Worm (Caenorhabditis elegans): Measurements from ENCODE around the gene F10G7.5.
A peak's percentile ranks its signal among the peaks of the same experiment; 100 is the strongest.

The F10G7.5 gene

DNA sequence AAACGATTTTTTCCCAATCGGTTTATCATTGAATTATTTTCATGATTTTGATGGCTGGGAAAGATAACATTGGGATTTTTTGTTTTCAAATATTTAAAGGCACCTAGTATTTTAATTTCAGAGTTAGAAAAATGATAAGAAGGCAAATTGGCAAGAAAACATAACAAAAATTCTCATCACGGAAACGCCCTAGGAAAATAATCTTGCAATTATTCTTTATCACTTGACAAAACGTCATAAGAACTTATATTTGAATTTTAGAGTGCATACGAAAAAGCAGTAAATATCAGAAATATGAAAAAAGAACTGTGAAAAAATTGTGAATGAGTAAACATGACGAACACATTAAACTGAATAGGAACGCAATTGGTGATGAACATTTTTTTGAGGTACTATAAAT is 35.8 kb upstream of the F10G7.5 start:
- TF ChIP-seq daf-16 (GFP tag; optimal IDR thresholded peaks at IDR 0.05) (no peak), daf-16 (tag; optimal IDR thresholded peaks at IDR 0.05) (peak; percentile 83), lin-39 (tag; optimal IDR thresholded peaks at IDR 0.05) (no peak)

DNA sequence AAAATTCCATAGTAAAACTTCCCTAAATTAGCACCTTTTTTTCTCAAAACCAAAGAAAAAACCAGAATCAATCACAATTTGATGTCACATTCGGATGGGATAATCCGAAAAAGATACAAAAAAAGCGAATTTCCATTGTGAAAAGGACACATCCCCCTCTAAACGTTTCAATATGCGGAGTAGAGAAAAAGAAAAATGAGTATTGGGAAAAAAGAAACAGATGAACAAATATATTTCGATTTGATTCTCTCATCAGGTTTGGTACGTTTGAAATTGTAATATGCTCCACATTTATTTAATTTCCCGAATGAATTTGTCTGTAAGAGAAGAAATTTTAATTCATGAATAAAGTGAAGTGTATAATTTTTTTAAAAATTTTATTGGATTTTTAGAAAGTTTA is 35.0 kb upstream of the F10G7.5 start:
- TF ChIP-seq lir-3 (tag; optimal IDR thresholded peaks at IDR 0.05) (no peak), unc-130 (GFP tag; optimal IDR thresholded peaks at IDR 0.05) (no peak), F49E8.2 (tag; optimal IDR thresholded peaks at IDR 0.05; ENCODE audit: borderline replicate concordance) (no peak), nhr-111 (GFP tag; optimal IDR thresholded peaks at IDR 0.05) (no peak), fos-1 (tag; optimal IDR thresholded peaks at IDR 0.05) (no peak)

DNA sequence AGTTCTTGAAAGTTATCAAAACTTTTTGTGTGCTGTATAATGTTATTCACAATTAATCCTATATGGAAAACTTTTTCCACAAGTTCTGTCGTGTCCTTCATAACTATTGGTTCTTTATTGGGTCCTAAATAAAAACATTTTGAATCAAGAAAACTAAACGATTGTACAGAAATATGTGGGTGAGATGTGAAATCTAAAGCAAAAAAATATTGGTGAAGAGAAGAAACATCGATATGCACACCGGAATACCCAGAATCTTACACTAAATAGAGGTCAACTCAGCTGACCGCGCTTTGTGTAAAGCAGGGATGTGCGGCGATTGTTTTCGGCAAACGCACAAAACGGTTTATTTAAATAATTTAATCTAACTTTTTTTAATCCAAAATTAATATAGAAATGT is 31.9 kb upstream of the F10G7.5 start, which contains the start of gene T05A7.13:
Gene T05A7.13 (minus strand): TSS at position 101 of the 400 bp plus-strand sequence.
- TF ChIP-seq aha-1 (tag) (no peak), zag-1 (tag; optimal IDR thresholded peaks at IDR 0.05) (no peak)

DNA sequence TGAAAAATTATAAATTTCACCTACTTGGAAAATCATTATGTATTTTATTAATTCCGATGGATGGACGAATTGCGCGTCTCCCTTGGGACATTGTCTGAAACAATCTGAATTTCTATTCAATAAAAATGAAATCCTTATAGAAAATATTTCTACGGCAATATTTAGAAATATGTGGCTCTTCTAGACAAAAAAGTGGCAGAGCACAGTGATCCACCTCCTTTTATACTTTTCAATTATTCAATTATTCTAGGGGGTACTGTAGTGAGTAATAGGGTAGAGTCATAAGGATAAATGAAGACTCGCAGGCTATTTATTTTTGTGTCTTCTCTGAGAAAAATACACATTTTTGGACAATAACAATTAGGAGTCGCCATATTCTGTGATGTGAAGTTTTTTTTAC is 30.0 kb upstream of the F10G7.5 start, which contains the start of gene T05A7.12:
Gene T05A7.12 (minus strand): TSS at position 101 of the 400 bp plus-strand sequence.
- TF ChIP-seq pha-4 (GFP tag; IDR thresholded peaks at IDR 0.05) (no peak), pha-4 (tag; optimal IDR thresholded peaks at IDR 0.05) (no peak)

DNA sequence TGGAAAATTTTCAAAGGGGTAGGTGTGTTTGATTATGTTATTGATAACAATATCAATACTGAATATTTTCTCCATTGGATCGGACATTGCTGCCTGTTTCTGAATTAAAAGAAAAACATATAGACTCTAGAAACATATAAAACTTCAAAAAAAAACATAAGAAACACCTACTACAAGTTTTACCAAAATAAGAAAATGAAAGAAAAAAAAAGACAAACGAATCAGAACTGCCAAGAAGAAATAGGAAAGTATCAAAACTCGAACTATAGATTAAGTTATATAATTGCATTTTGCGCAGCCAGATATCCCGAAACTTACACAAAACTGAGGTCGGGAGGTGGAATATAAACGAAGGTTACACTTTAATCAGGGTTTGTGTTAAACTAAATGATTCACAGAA is 27.9 kb upstream of the F10G7.5 start, which contains the start of gene T05A7.11:
Gene T05A7.11 (minus strand): TSS at position 101 of the 400 bp plus-strand sequence.
- TF ChIP-seq mdt-29 (GFP tag; IDR thresholded peaks at IDR 0.05) (no peak), ceh-44 (GFP tag; IDR thresholded peaks at IDR 0.05) (no peak), Y75B8A.6 (GFP tag; IDR thresholded peaks at IDR 0.05) (no peak)

DNA sequence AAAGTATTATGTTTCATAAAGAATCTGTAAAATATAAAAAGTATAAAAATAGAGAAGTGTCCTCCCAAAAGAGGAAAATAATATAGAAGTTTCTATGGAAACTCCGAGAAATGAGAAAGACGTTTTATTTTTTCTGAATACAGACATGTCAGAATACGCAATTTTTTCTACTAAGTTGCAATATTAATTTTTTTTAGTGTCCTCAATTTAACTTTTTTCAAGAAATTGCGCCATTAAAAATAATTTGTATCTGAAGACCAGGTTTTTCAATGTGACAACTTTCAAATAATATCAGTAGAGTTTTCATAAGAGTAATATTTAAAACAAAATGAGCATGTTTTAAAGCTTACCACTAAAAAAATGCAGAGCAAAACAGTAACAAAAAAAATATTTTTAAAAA is 25.6 kb upstream of the F10G7.5 start, which contains the start of gene fut-5:
Gene fut-5 (minus strand): TSS at position 101 of the 400 bp plus-strand sequence.
- no peak for TF ChIP-seq snpc-1.2 (GFP tag; IDR thresholded peaks at IDR 0.05)
- no peak for TF ChIP-seq tag-97 (GFP tag; IDR thresholded peaks at IDR 0.05)
- no peak for TF ChIP-seq rbr-2 (tag; optimal IDR thresholded peaks at IDR 0.05)
- no peak for TF ChIP-seq hif-1 (tag; optimal IDR thresholded peaks at IDR 0.05)
- TF ChIP-seq ceh-62 (tag; optimal IDR thresholded peaks at IDR 0.05), result no peak
- TF ChIP-seq lin-15B (tag; optimal IDR thresholded peaks at IDR 0.05), result no peak
- no peak for TF ChIP-seq gei-8 (GFP tag; optimal IDR thresholded peaks at IDR 0.05)
- peak; percentile 0 for TF ChIP-seq aha-1 (tag)

DNA sequence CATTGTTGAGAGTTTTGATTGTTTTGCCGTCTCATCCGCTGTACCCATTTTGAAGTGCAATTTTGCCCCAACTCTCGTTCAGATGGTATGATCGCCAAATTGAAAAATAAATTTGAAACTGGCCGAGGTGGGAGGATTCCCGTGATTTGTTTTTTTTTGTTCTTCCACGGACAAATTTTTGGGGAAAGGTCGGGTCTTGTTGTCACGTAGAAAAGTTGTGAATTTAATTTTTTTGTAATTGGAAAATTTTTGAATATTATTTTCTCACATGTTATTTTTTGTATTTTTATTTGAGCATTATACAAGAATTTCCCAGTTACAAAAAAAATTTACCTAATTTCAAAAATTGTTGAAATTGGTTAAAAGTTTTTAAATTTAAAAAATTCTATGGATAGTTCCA is 21.5 kb upstream of the F10G7.5 start, which contains the start of gene T05A7.6:
Gene T05A7.6 (minus strand): TSS at position 101 of the 400 bp plus-strand sequence.
- TF ChIP-seq mdl-1 (tag; optimal IDR thresholded peaks at IDR 0.05), result no peak
- TF ChIP-seq dve-1 (tag; optimal IDR thresholded peaks at IDR 0.05; ENCODE audit: insufficient read depth), result no peak
- no peak for TF ChIP-seq aha-1 (tag)
- TF ChIP-seq attf-4 (tag; optimal IDR thresholded peaks at IDR 0.05), result no peak
- no peak for TF ChIP-seq nhr-6 (tag; optimal IDR thresholded peaks at IDR 0.05)
- TF ChIP-seq zag-1 (tag; optimal IDR thresholded peaks at IDR 0.05), result no peak
- no peak for TF ChIP-seq dmd-9 (GFP tag; IDR thresholded peaks at IDR 0.05)
- no peak for TF ChIP-seq nhr-10 (tag; optimal IDR thresholded peaks at IDR 0.05)
- TF ChIP-seq lin-39 (tag; optimal IDR thresholded peaks at IDR 0.05), result no peak
- TF ChIP-seq unc-130 (GFP tag; optimal IDR thresholded peaks at IDR 0.05), result no peak
- TF ChIP-seq ceh-28 (tag; optimal IDR thresholded peaks at IDR 0.05), result no peak
- no peak for TF ChIP-seq spr-3 (GFP tag; optimal IDR thresholded peaks at IDR 0.05)
- TF ChIP-seq arid-1 (GFP tag; conservative IDR thresholded peaks at IDR 0.05), result no peak
- no peak for TF ChIP-seq F44E2.7 (GFP tag; IDR thresholded peaks at IDR 0.05)
- TF ChIP-seq lin-1 (GFP tag; IDR thresholded peaks at IDR 0.05), result no peak
- TF ChIP-seq sdz-12 (GFP tag; optimal IDR thresholded peaks at IDR 0.05), result no peak
- TF ChIP-seq egl-43 (GFP tag; IDR thresholded peaks at IDR 0.05), result no peak
- no peak for TF ChIP-seq madf-9 (GFP tag; conservative IDR thresholded peaks at IDR 0.05)
- no peak for TF ChIP-seq dmd-6 (GFP tag; IDR thresholded peaks at IDR 0.05)
